Worm (Caenorhabditis elegans) whole organism, L4 larva: Measurements from ENCODE around the gene F58H1.5.

Experiments
- R02D3.7 ChIP-seq: fragments of 150-350 bp; sonication (generic microtip); optimal IDR thresholded peaks from 3 replicates; lab custom pipeline; 2014; ENCODE audit warnings: missing biosample characterization, missing genetic modification characterization
- T26A8.4 ChIP-seq: fragments of 200-800 bp; sonication (Bioruptor generic); IDR thresholded peaks from 2 replicates; pipeline ENCODE4 v1.3.6; 2022; ENCODE audit warnings: missing genetic modification characterization, missing compliant biosample characterization
- Y105C5A.15 ChIP-seq: fragments of 200-800 bp; sonication (Bioruptor generic); IDR thresholded peaks from 2 replicates; pipeline ENCODE4 v1.3.6; 2022; ENCODE audit warnings: missing genetic modification characterization, missing compliant biosample characterization
- Y5F2A.4 ChIP-seq: fragments of 200-800 bp; sonication (Bioruptor generic); optimal IDR thresholded peaks from 2 replicates; lab custom pipeline; 2018; ENCODE audit warnings: mild to moderate bottlenecking, missing genetic modification characterization, missing compliant biosample characterization
- Y75B8A.6 ChIP-seq: fragments of 200-800 bp; sonication (Bioruptor generic); IDR thresholded peaks from 2 replicates; pipeline ENCODE4 v1.3.6; 2022; ENCODE audit warnings: missing genetic modification reagents, missing genetic modification characterization, missing compliant biosample characterization
- ZK337.2 ChIP-seq: fragments of 200-800 bp; sonication (Bioruptor generic); IDR thresholded peaks from 2 replicates; pipeline ENCODE4 v1.3.6; 2022; ENCODE audit warnings: missing genetic modification reagents, missing genetic modification characterization, missing compliant biosample characterization
- ama-1 ChIP-seq: fragments of 150-350 bp; optimal IDR thresholded peaks from 2 replicates; lab custom pipeline; 2014; ENCODE audit warnings: inconsistent platforms, mixed read lengths
- attf-4 ChIP-seq: sonication (generic microtip); optimal IDR thresholded peaks from 3 replicates; lab custom pipeline; 2017; ENCODE audit warnings: missing biosample characterization, missing genetic modification characterization
- ceh-62 ChIP-seq: sonication (generic microtip); optimal IDR thresholded peaks from 2 replicates; lab custom pipeline; 2017; ENCODE audit warnings: missing biosample characterization, missing genetic modification characterization
- ctbp-1 ChIP-seq: fragments of 200-800 bp; sonication (Bioruptor generic); IDR thresholded peaks from 2 replicates; pipeline ENCODE4 v1.3.6; 2022; ENCODE audit warnings: missing genetic modification reagents, missing genetic modification characterization, missing compliant biosample characterization
- daf-12 ChIP-seq: fragments of 150-350 bp; optimal IDR thresholded peaks from 2 replicates; lab custom pipeline; 2014; ENCODE audit warnings: missing biosample characterization, missing genetic modification reagents, missing genetic modification characterization
- daf-16 ChIP-seq, 3 experiments: sonication (generic microtip); optimal IDR thresholded peaks; 2 replicates each; lab custom pipeline; 2016 to 2017; ENCODE audit warnings: missing genetic modification characterization in 3 of 3, missing genetic modification reagents in 3 of 3, mild to moderate bottlenecking in 2 of 3, missing compliant biosample characterization in 2 of 3, missing biosample characterization in 1 of 3, moderate library complexity in 1 of 3
- daf-8 ChIP-seq: fragments of 200-800 bp; sonication (Bioruptor generic); IDR thresholded peaks from 2 replicates; pipeline ENCODE4 v1.3.6; 2022; ENCODE audit warnings: missing genetic modification characterization, missing compliant biosample characterization
- dmd-9 ChIP-seq: fragments of 200-800 bp; sonication (Bioruptor generic); IDR thresholded peaks from 2 replicates; pipeline ENCODE4 v1.3.6; 2022; ENCODE audit warnings: missing genetic modification reagents, missing genetic modification characterization, missing compliant biosample characterization
- duxl-1 ChIP-seq: sonication (generic microtip); optimal IDR thresholded peaks from 2 replicates; lab custom pipeline; 2016; ENCODE audit warnings: mild to moderate bottlenecking, missing genetic modification characterization, moderate library complexity, missing compliant biosample characterization; ENCODE audit not compliant: poor library complexity
- dve-1 ChIP-seq: sonication (generic microtip); optimal IDR thresholded peaks from 2 replicates; lab custom pipeline; 2017; ENCODE audit warnings: antibody characterized with exemption, mild to moderate bottlenecking, missing genetic modification characterization, missing compliant biosample characterization; ENCODE audit not compliant: insufficient read depth
- hlh-30 ChIP-seq: sonication (generic microtip); optimal IDR thresholded peaks from 2 replicates; lab custom pipeline; 2017; ENCODE audit warnings: antibody characterized with exemption, mild to moderate bottlenecking, missing genetic modification characterization, missing compliant biosample characterization; ENCODE audit not compliant: insufficient read depth
- hmg-1.1 ChIP-seq: fragments of 200-800 bp; sonication (Bioruptor generic); IDR thresholded peaks from 2 replicates; pipeline ENCODE4 v1.3.6; 2022; ENCODE audit warnings: missing genetic modification reagents, missing genetic modification characterization, missing compliant biosample characterization
- lin-1 ChIP-seq: fragments of 200-800 bp; sonication (Bioruptor generic); IDR thresholded peaks from 2 replicates; pipeline ENCODE4 v1.3.6; 2022; ENCODE audit warnings: missing genetic modification reagents, missing genetic modification characterization, missing compliant biosample characterization
- lsy-2 ChIP-seq, 2 experiments: fragments of 150-350 bp in 1 of 2; sonication (generic microtip) in 1 of 2; optimal IDR thresholded peaks; 2 replicates each; lab custom pipeline; 2014 to 2017; ENCODE audit warnings: missing biosample characterization in 2 of 2, missing genetic modification characterization in 2 of 2
- mdl-1 ChIP-seq, 2 experiments: fragments of 150-350 bp in 1 of 2; sonication (generic microtip) in 1 of 2; optimal IDR thresholded peaks; 2 replicates each; lab custom pipeline; 2014 to 2017; ENCODE audit warnings: missing biosample characterization in 2 of 2, missing genetic modification characterization in 2 of 2
- mdt-29 ChIP-seq: fragments of 200-800 bp; sonication (Bioruptor generic); IDR thresholded peaks from 2 replicates; pipeline ENCODE4 v1.3.6; 2022; ENCODE audit warnings: missing genetic modification reagents, missing genetic modification characterization, missing compliant biosample characterization
- mep-1 ChIP-seq: fragments of 150-350 bp; sonication (generic microtip); optimal IDR thresholded peaks from 3 replicates; lab custom pipeline; 2014; ENCODE audit warnings: missing biosample characterization, missing genetic modification characterization
- mxl-2 ChIP-seq: fragments of 200-800 bp; sonication (Bioruptor generic); conservative IDR thresholded peaks from 2 replicates; pipeline ENCODE4 v1.3.6; 2022; ENCODE audit warnings: missing genetic modification reagents, missing genetic modification characterization, missing compliant biosample characterization
- mxl-3 ChIP-seq: fragments of 200-800 bp; sonication (Bioruptor generic); optimal IDR thresholded peaks from 2 replicates; lab custom pipeline; 2018; ENCODE audit warnings: mild to moderate bottlenecking, missing genetic modification characterization, missing compliant biosample characterization
- nhr-11 ChIP-seq: fragments of 150-350 bp; optimal IDR thresholded peaks from 2 replicates; lab custom pipeline; 2014; ENCODE audit warnings: missing biosample characterization, missing genetic modification characterization
- nhr-111 ChIP-seq: fragments of 200-800 bp; sonication (Bioruptor generic); optimal IDR thresholded peaks from 2 replicates; lab custom pipeline; 2018; ENCODE audit warnings: mild to moderate bottlenecking, missing genetic modification characterization, missing compliant biosample characterization
- nhr-28 ChIP-seq: fragments of 150-350 bp; optimal IDR thresholded peaks from 2 replicates; lab custom pipeline; 2014; ENCODE audit warnings: missing biosample characterization, missing genetic modification characterization
- nhr-41 ChIP-seq: fragments of 200-800 bp; sonication (Bioruptor generic); IDR thresholded peaks from 2 replicates; pipeline ENCODE4 v1.3.6; 2022; ENCODE audit warnings: missing genetic modification reagents, missing genetic modification characterization, missing compliant biosample characterization
- nhr-77 ChIP-seq: fragments of 150-350 bp; optimal IDR thresholded peaks from 2 replicates; lab custom pipeline; 2014; ENCODE audit warnings: missing biosample characterization, missing genetic modification characterization
- pha-4 ChIP-seq, 2 experiments: fragments of 150-350 bp in 1 of 2; fragments of 200-800 bp in 1 of 2; sonication (Bioruptor generic) in 1 of 2; IDR thresholded peaks in 1 of 2; optimal IDR thresholded peaks in 1 of 2; 2 replicates each; pipeline versions ENCODE4 v1.3.6 to Lab custom; 2014 to 2022; ENCODE audit warnings: missing genetic modification characterization in 2 of 2, missing genetic modification reagents in 2 of 2, missing biosample characterization in 1 of 2, missing compliant biosample characterization in 1 of 2
- pqm-1 ChIP-seq: sonication (generic microtip); optimal IDR thresholded peaks from 2 replicates; lab custom pipeline; 2017; ENCODE audit warnings: missing biosample characterization, missing genetic modification characterization
- rbr-2 ChIP-seq: sonication (generic microtip); optimal IDR thresholded peaks from 2 replicates; lab custom pipeline; 2016; ENCODE audit warnings: missing genotype, missing genetic modification characterization, missing compliant biosample characterization
- sdz-12 ChIP-seq: fragments of 200-800 bp; sonication (Bioruptor generic); optimal IDR thresholded peaks from 2 replicates; lab custom pipeline; 2018; ENCODE audit warnings: mild to moderate bottlenecking, missing genetic modification characterization, missing compliant biosample characterization
- set-16 ChIP-seq: fragments of 200-800 bp; sonication (Bioruptor generic); IDR thresholded peaks from 2 replicates; pipeline ENCODE4 v1.3.6; 2022; ENCODE audit warnings: missing genetic modification reagents, missing genetic modification characterization, missing compliant biosample characterization
- skn-1 ChIP-seq: fragments of 150-350 bp; optimal IDR thresholded peaks from 2 replicates; lab custom pipeline; 2014; ENCODE audit warnings: missing biosample characterization, missing genetic modification characterization
- snpc-1.2 ChIP-seq: fragments of 200-800 bp; sonication (Bioruptor generic); IDR thresholded peaks from 2 replicates; pipeline ENCODE4 v1.3.6; 2022; ENCODE audit warnings: missing genetic modification reagents, missing genetic modification characterization, missing compliant biosample characterization
- spr-1 ChIP-seq: sonication (generic microtip); optimal IDR thresholded peaks from 2 replicates; lab custom pipeline; 2016; ENCODE audit warnings: mild to moderate bottlenecking, missing genetic modification characterization, missing compliant biosample characterization
- spr-3 ChIP-seq: fragments of 200-800 bp; sonication (Bioruptor generic); optimal IDR thresholded peaks from 2 replicates; lab custom pipeline; 2018; ENCODE audit warnings: mild to moderate bottlenecking, missing genetic modification characterization, missing compliant biosample characterization
- tag-97 ChIP-seq: fragments of 200-800 bp; sonication (Bioruptor generic); IDR thresholded peaks from 2 replicates; pipeline ENCODE4 v1.3.6; 2022; ENCODE audit warnings: missing genetic modification characterization, missing compliant biosample characterization
- unc-62 ChIP-seq, 3 experiments: fragments of 150-350 bp in 1 of 3; sonication (generic microtip); optimal IDR thresholded peaks in 2 of 3; peaks in 1 of 3; 1 replicate in 1 of 3; 2 replicates in 2 of 3; lab custom pipeline; 2014 to 2017; ENCODE audit warnings: missing biosample characterization in 3 of 3, missing genetic modification characterization in 3 of 3, missing genetic modification reagents in 3 of 3, missing genotype in 1 of 3
- zag-1 ChIP-seq: fragments of 150-350 bp; optimal IDR thresholded peaks from 2 replicates; lab custom pipeline; 2014; ENCODE audit warnings: missing biosample characterization, missing genetic modification characterization
- zfp-2 ChIP-seq: sonication (generic microtip); optimal IDR thresholded peaks from 2 replicates; lab custom pipeline; 2016; ENCODE audit warnings: mild to moderate bottlenecking, missing genetic modification characterization, missing compliant biosample characterization
- zfp-3 ChIP-seq: fragments of 200-800 bp; sonication (Bioruptor generic); conservative IDR thresholded peaks from 2 replicates; pipeline ENCODE4 v1.3.6; 2022; ENCODE audit warnings: missing genetic modification reagents, missing genetic modification characterization, missing compliant biosample characterization
- zip-2 ChIP-seq: fragments of 150-350 bp; optimal IDR thresholded peaks from 2 replicates; lab custom pipeline; 2014; ENCODE audit warnings: missing biosample characterization, missing genetic modification characterization
- ztf-11 ChIP-seq: fragments of 150-350 bp; optimal IDR thresholded peaks from 2 replicates; lab custom pipeline; 2014; ENCODE audit warnings: missing biosample characterization, missing genetic modification characterization

The F58H1.5 gene

DNA sequence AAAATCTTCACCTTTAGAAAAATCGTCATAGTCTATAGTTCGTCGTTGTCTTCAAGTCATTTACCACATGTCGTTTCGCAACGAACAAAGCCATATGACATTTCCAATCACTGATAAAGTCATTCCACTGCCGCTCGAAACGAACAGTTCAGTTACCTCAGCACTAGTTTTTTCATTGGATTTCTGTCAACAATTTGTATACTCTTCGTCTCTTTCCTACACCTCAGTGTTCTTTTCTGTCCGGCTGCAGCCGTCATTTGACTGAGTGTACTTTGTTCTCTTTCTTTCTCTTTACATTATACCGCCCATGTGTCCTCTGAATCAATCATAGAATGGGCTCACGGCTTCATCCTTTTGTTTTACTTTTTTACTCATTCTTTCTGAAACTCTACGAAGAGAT is 37.0 kb upstream of the F58H1.5 start (continued):
- TF ChIP-seq pqm-1 (tag; lab: Kevin White, UChicago) (peak; percentile 36), ceh-62 (no peak), tag-97 (GFP tag; lab: Robert Waterston, UW) (no peak), Y5F2A.4 (GFP tag; lab: Kevin White, UChicago) (no peak), zfp-2 (tag; lab: Kevin White, UChicago) (no peak), mep-1 (tag; lab: Kevin White, UChicago) (peak; percentile 73), snpc-1.2 (no peak), lin-1 (GFP tag; lab: Robert Waterston, UW) (peak; percentile 27; the same call in 1 of the 2 replicates), ZK337.2 (GFP tag; lab: Robert Waterston, UW) (no peak), zag-1 (no peak), lsy-2 (tag; optimal IDR thresholded peaks at IDR 0.05; lab: Kevin White, UChicago) (peak in 1 of 2 experiments; percentile 45), daf-8 (no peak), zip-2 (no peak), ztf-11 (tag; lab: Kevin White, UChicago) (no peak), hmg-1.1 (peak; percentile 33; the same call in 1 of the 2 replicates), zfp-3 (GFP tag; lab: Robert Waterston, UW) (no peak), mxl-2 (GFP tag; lab: Robert Waterston, UW) (no peak), pha-4 (GFP tag; IDR thresholded peaks at IDR 0.05; lab: Robert Waterston, UW) (no peak), pha-4 (tag; optimal IDR thresholded peaks at IDR 0.05; lab: Kevin White, UChicago) (no peak), duxl-1 (tag; lab: Kevin White, UChicago) (peak; percentile 5), T26A8.4 (GFP tag; lab: Robert Waterston, UW) (no peak), spr-1 (tag; lab: Kevin White, UChicago) (no peak), daf-12 (tag; lab: Kevin White, UChicago) (no peak), R02D3.7 (tag; lab: Kevin White, UChicago) (no peak), rbr-2 (tag; lab: Kevin White, UChicago) (peak; percentile 21), nhr-111 (GFP tag; lab: Kevin White, UChicago) (no peak), mdl-1 (tag; optimal IDR thresholded peaks at IDR 0.05; lab: Kevin White, UChicago) (peak in 1 of 2 experiments; percentile 73)

DNA sequence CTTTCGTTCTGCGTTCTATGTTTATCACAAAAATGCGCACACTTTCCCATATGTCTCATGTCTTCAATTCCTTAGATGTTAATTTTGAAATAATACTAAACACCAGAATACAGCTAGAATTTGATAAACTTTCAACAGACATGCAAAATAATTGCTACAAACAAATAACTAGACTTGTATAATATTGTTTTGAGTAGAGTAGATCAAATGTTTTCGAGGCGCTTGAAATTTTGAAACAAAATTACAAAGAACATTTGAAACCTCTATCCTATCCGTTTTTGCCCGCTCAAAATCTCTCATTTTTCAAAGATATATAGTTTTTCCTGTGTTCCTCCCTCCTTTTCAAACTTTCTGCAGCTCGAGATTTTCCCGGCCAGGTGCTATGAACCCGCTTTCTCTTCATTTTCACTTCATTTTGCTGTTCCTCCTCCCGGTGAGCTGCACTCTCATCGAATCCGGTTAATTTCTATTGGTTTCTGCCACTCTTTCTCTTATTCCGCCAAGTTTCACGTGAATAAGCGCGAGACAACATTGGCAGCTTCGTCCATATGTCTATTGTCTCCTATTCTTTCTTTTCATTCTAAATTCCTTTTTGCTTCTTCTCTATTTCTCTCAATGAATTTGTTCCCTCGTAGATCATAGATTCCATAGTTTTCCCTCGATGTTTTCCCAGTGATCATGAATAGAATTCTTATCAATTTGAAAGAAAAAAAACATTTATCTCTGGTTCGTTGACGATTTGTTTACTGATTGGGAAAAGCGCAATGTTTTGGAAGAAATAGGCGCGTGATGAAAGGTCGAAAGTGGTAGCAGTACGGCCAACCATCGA is 36.3 kb upstream of the F58H1.5 start:
- TF ChIP-seq snpc-1.2 (no peak), Y105C5A.15 (GFP tag; lab: Robert Waterston, UW) (no peak), zag-1 (no peak), spr-3 (GFP tag; lab: Kevin White, UChicago) (no peak), nhr-11 (tag; lab: Kevin White, UChicago) (peak; percentile 62), Y75B8A.6 (GFP tag; lab: Robert Waterston, UW) (no peak), mep-1 (tag; lab: Kevin White, UChicago) (peak; percentile 21), ama-1 (lab: Kevin White, UChicago) (peak; percentile 66), attf-4 (tag; lab: Kevin White, UChicago) (no peak), mxl-3 (GFP tag; lab: Kevin White, UChicago) (peak; percentile 37), set-16 (no peak), unc-62 (GFP tag; optimal IDR thresholded peaks at IDR 0.05 in 1 of 2; lab: Kevin White, UChicago) (peak in 1 of 2 experiments; percentile 36), unc-62 (tag; optimal IDR thresholded peaks at IDR 0.05; lab: Kevin White, UChicago) (no peak), nhr-77 (tag; lab: Kevin White, UChicago) (peak; percentile 55), mdl-1 (tag; optimal IDR thresholded peaks at IDR 0.05; lab: Kevin White, UChicago) (peak in 1 of 2 experiments; percentile 60), skn-1 (tag; lab: Kevin White, UChicago) (no peak), nhr-41 (no peak), mdt-29 (no peak), nhr-28 (tag; lab: Kevin White, UChicago) (peak; percentile 71), dmd-9 (GFP tag; lab: Robert Waterston, UW) (no peak), sdz-12 (GFP tag; lab: Kevin White, UChicago) (no peak), daf-16 (GFP tag; optimal IDR thresholded peaks at IDR 0.05; lab: Kevin White, UChicago) (peak in 1 of 2 experiments; percentile 72), daf-16 (tag; optimal IDR thresholded peaks at IDR 0.05; lab: Kevin White, UChicago) (peak; percentile 96), ztf-11 (tag; lab: Kevin White, UChicago) (no peak), pqm-1 (tag; lab: Kevin White, UChicago) (no peak), Y5F2A.4 (GFP tag; lab: Kevin White, UChicago) (no peak), ctbp-1 (no peak), dve-1 (tag; lab: Kevin White, UChicago) (peak; percentile 80), hlh-30 (tag; lab: Kevin White, UChicago) (peak; percentile 80), zfp-3 (GFP tag; lab: Robert Waterston, UW) (no peak)
